Worm (Caenorhabditis elegans): ENCODE measurements around the gene stg-1.

The stg-1 gene

ce11 chrII:10099804-10100360 lies 39.4 kb upstream of the stg-1 start, which contains the start of the genes pas-7 and puf-12 (continued):
- TF ChIP-seq hpl-2 (GFP tag; optimal IDR thresholded peaks at IDR 0.05): peak; percentile 14
- peak in 1 of 2 experiments; percentile 80 for TF ChIP-seq lsy-2 (tag; optimal IDR thresholded peaks at IDR 0.05)
- TF ChIP-seq lin-15B (tag; optimal IDR thresholded peaks at IDR 0.05): peak; percentile 17
- no peak for TF ChIP-seq nhr-237 (tag; optimal IDR thresholded peaks at IDR 0.05)
- TF ChIP-seq mab-9 (GFP tag; IDR thresholded peaks at IDR 0.05): no peak
- no peak for TF ChIP-seq dsc-1 (tag; optimal IDR thresholded peaks at IDR 0.05)
- TF ChIP-seq elt-2 (tag; optimal IDR thresholded peaks at IDR 0.05): no peak
- TF ChIP-seq nhr-84 (tag; optimal IDR thresholded peaks at IDR 0.05): no peak
- TF ChIP-seq ceh-90 (tag; optimal IDR thresholded peaks at IDR 0.05): no peak
- peak; percentile 55 to 74 for TF ChIP-seq lin-35 (GFP tag; optimal IDR thresholded peaks at IDR 0.05)
- no peak for TF ChIP-seq unc-86 (tag; optimal IDR thresholded peaks at IDR 0.05)
- TF ChIP-seq vab-15 (tag; optimal IDR thresholded peaks at IDR 0.05): no peak
- TF ChIP-seq mdl-1 (tag; optimal IDR thresholded peaks at IDR 0.05): no peak
- peak; percentile 60 to 69 for TF ChIP-seq efl-1 (optimal IDR thresholded peaks at IDR 0.05)
- TF ChIP-seq efl-1 (GFP tag; optimal IDR thresholded peaks at IDR 0.05 in 1 of 2): peak; percentile 62 to 89
- TF ChIP-seq ceh-82 (tag; optimal IDR thresholded peaks at IDR 0.05): peak in 1 of 3 experiments; percentile 20

ce11 chrII:10099072-10099471 lies 38.6 kb upstream of the stg-1 start:
- TF ChIP-seq lin-14 (GFP tag; optimal IDR thresholded peaks at IDR 0.05): no peak
- TF ChIP-seq pax-3 (tag; optimal IDR thresholded peaks at IDR 0.05): no peak
- no peak for TF ChIP-seq lin-13 (GFP tag; optimal IDR thresholded peaks at IDR 0.05)
- no peak for TF ChIP-seq ces-1 (GFP tag; optimal IDR thresholded peaks at IDR 0.05)
- no peak for TF ChIP-seq nhr-90 (tag; optimal IDR thresholded peaks at IDR 0.05; ENCODE audit: poor library complexity)
- no peak for TF ChIP-seq nhr-19 (GFP tag; conservative IDR thresholded peaks at IDR 0.05)
- no peak for TF ChIP-seq ets-5 (GFP tag; IDR thresholded peaks at IDR 0.05)
- no peak for TF ChIP-seq pqm-1 (tag; optimal IDR thresholded peaks at IDR 0.05)
- no peak for TF ChIP-seq isw-1 (GFP tag; IDR thresholded peaks at IDR 0.05)
- no peak for TF ChIP-seq snu-23 (GFP tag; optimal IDR thresholded peaks at IDR 0.05)
- no peak for TF ChIP-seq nhr-28 (tag; optimal IDR thresholded peaks at IDR 0.05)
- TF ChIP-seq unc-98 (GFP tag; IDR thresholded peaks at IDR 0.05): no peak
- TF ChIP-seq ztf-4 (tag; optimal IDR thresholded peaks at IDR 0.05): no peak
- no peak for TF ChIP-seq fkh-10 (GFP tag; optimal IDR thresholded peaks at IDR 0.05)
- TF ChIP-seq tlp-1 (tag; optimal IDR thresholded peaks at IDR 0.05): no peak
- no peak for TF ChIP-seq hlh-17 (GFP tag; optimal IDR thresholded peaks at IDR 0.05; ENCODE audit: borderline replicate concordance)
- TF ChIP-seq lir-3 (tag; optimal IDR thresholded peaks at IDR 0.05; ENCODE audit: poor library complexity): no peak
- no peak for TF ChIP-seq nhr-76 (tag; optimal IDR thresholded peaks at IDR 0.05)

ce11 chrII:10098428-10098827 lies 38.0 kb upstream of the stg-1 start:
- TF ChIP-seq fkh-8 (tag; optimal IDR thresholded peaks at IDR 0.05) (no peak), lin-13 (GFP tag; optimal IDR thresholded peaks at IDR 0.05) (no peak), ces-1 (GFP tag; optimal IDR thresholded peaks at IDR 0.05) (no peak), ama-1 (optimal IDR thresholded peaks at IDR 0.05) (no peak), nhr-84 (tag; optimal IDR thresholded peaks at IDR 0.05) (no peak), lir-3 (tag; optimal IDR thresholded peaks at IDR 0.05; ENCODE audit: poor library complexity) (no peak), blmp-1 (tag; optimal IDR thresholded peaks at IDR 0.05) (no peak), nhr-12 (tag; optimal IDR thresholded peaks at IDR 0.05) (no peak), snu-23 (GFP tag; optimal IDR thresholded peaks at IDR 0.05) (no peak), jun-1 (tag; optimal IDR thresholded peaks at IDR 0.05) (no peak), sup-37 (GFP tag; optimal IDR thresholded peaks at IDR 0.05) (no peak), skn-1 (tag; optimal IDR thresholded peaks at IDR 0.05) (no peak), ztf-11 (tag; optimal IDR thresholded peaks at IDR 0.05) (no peak), nhr-28 (tag; optimal IDR thresholded peaks at IDR 0.05) (no peak), lin-15B (tag; optimal IDR thresholded peaks at IDR 0.05) (no peak), vab-15 (tag; optimal IDR thresholded peaks at IDR 0.05) (no peak), sox-4 (tag; optimal IDR thresholded peaks at IDR 0.05) (no peak), C04F5.9 (tag; optimal IDR thresholded peaks at IDR 0.05) (no peak)

All from whole organism, L1 larva.